Worm (Caenorhabditis elegans): Measurements from ENCODE around the gene T24A6.17.

T24A6.17 gene

DNA sequence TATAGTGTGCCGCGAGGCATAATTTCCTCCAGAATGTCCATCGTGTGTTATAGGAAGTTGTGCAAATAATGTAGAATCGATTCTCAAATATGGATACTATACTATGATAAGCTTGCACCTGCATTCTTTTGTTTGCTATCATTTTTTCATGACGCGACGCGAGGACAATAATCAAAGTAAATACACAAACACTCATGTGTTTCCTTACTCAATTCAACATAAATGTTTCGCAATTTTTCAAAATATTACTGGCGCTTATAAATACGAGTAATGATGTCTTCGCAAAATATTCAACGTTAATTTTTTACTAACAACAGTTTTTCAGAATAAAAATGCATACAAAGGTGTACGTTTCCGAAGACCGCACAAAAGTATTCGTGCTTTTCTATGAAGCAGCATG lies 41.0 kb downstream of the T24A6.17 start, which contains the start of gene irg-1:
TSS of gene irg-1 (plus strand) at position 326 of the 400 bp plus-strand sequence.
- TF ChIP-seq tlp-1 (tag; optimal IDR thresholded peaks at IDR 0.05) (no peak), elt-2 (tag; optimal IDR thresholded peaks at IDR 0.05) (peak; percentile 37)

DNA sequence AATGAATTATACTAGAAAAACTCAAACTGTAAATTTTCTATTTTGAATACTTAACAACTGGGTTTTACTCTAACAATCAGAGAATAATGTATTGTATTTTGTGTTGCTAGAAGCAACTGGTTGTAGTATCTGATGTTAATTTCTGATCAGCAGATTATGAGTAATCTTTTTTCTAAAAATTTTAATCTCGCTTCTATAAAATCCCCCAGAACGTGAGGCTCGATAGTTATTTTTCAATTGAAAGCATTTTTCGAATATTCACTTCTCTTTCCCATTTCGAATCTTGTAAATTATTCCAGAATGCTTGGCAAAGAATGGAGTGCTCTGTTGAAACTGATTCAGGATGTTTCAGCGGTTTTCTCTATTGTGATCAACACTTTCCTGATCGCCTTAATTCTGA lies 46.3 kb downstream of the T24A6.17 start, which contains the start of gene str-227:
TSS of gene str-227 (plus strand) at position 301 of the 400 bp plus-strand sequence.
- TF ChIP-seq elt-2 (tag; optimal IDR thresholded peaks at IDR 0.05) (no peak), unc-98 (GFP tag; IDR thresholded peaks at IDR 0.05) (no peak), swsn-7 (tag; optimal IDR thresholded peaks at IDR 0.05) (no peak), pag-3 (tag; optimal IDR thresholded peaks at IDR 0.05; ENCODE audit: borderline replicate concordance, insufficient read depth) (no peak)
